Worm (Caenorhabditis elegans) whole organism, L4/young adult: ENCODE measurements around the gene gbh-1.

Source experiments
- W03F9.2 ChIP-seq: fragments of 150-350 bp; optimal IDR thresholded peaks from 2 replicates; lab custom pipeline; 2014; ENCODE audit warnings: missing biosample characterization, missing genetic modification characterization
- dao-5 ChIP-seq: sonication (generic microtip); optimal IDR thresholded peaks from 2 replicates; lab custom pipeline; 2016; ENCODE audit warnings: missing genotype, missing genetic modification characterization, moderate library complexity, missing compliant biosample characterization
- him-1 ChIP-seq: sonication (generic microtip); optimal IDR thresholded peaks from 2 replicates; lab custom pipeline; 2016; ENCODE audit warnings: missing genotype, missing genetic modification reagents, missing genetic modification characterization, missing compliant biosample characterization

- TF ChIP-seq dao-5 (tag; lab: Kevin White, UChicago), result no peak
- TF ChIP-seq him-1 (tag; lab: Kevin White, UChicago), result no peak
- no peak for TF ChIP-seq W03F9.2 (tag; lab: Kevin White, UChicago)
Measured at ce11 chrII:10661448-10662064, 32.0 kb downstream of the gbh-1 start.
